Worm (Caenorhabditis elegans) whole organism, early embryonic: ENCODE results near the gene hars-1.

ENCODE experiments used
- B0310.2 ChIP-seq: sonication (generic microtip); optimal IDR thresholded peaks from 2 replicates; lab custom pipeline; 2016; ENCODE audit warnings: mild to moderate bottlenecking, missing genetic modification characterization, missing compliant biosample characterization
- F13C5.2 ChIP-seq: sonication (generic microtip); optimal IDR thresholded peaks from 2 replicates; lab custom pipeline; 2017; ENCODE audit warnings: mild to moderate bottlenecking, missing genetic modification characterization, inconsistent platforms, missing compliant biosample characterization
- aly-1 ChIP-seq: sonication (generic microtip); optimal IDR thresholded peaks from 2 replicates; lab custom pipeline; 2016; ENCODE audit warnings: missing genetic modification characterization, missing compliant biosample characterization
- ama-1 ChIP-seq: fragments of 150-350 bp; optimal IDR thresholded peaks from 2 replicates; lab custom pipeline; 2014
- ceh-13 ChIP-seq: fragments of 200-800 bp; sonication (Bioruptor generic); optimal IDR thresholded peaks from 2 replicates; lab custom pipeline; 2018; ENCODE audit warnings: mild to moderate bottlenecking, missing genetic modification characterization, missing compliant biosample characterization
- ceh-36 ChIP-seq: sonication (generic microtip); optimal IDR thresholded peaks from 2 replicates; lab custom pipeline; 2016; ENCODE audit warnings: missing genetic modification characterization, inconsistent platforms, missing compliant biosample characterization
- ets-7 ChIP-seq: sonication (generic microtip); optimal IDR thresholded peaks from 2 replicates; lab custom pipeline; 2016; ENCODE audit warnings: missing genotype, missing genetic modification characterization, missing compliant biosample characterization
- flt-1 ChIP-seq: fragments of 200-800 bp; sonication (Bioruptor generic); IDR thresholded peaks from 2 replicates; pipeline ENCODE4 v1.3.6; 2022; ENCODE audit warnings: missing genetic modification characterization, missing compliant biosample characterization
- hmbx-1 ChIP-seq: sonication (generic microtip); optimal IDR thresholded peaks from 2 replicates; lab custom pipeline; 2016; ENCODE audit warnings: mild to moderate bottlenecking, missing genetic modification characterization, missing compliant biosample characterization
- hmg-4 ChIP-seq: fragments of 200-800 bp; sonication (Bioruptor generic); optimal IDR thresholded peaks from 2 replicates; lab custom pipeline; 2018; ENCODE audit warnings: mild to moderate bottlenecking, missing genetic modification characterization, missing compliant biosample characterization
- hnd-1 ChIP-seq: sonication (generic microtip); optimal IDR thresholded peaks from 2 replicates; lab custom pipeline; 2016; ENCODE audit warnings: missing genetic modification characterization, missing compliant biosample characterization
- pes-1 ChIP-seq: fragments of 200-800 bp; sonication (Bioruptor generic); IDR thresholded peaks from 2 replicates; pipeline ENCODE4 v1.3.6; 2022; ENCODE audit warnings: missing genetic modification reagents, missing genetic modification characterization, missing compliant biosample characterization
- scrt-1 ChIP-seq: fragments of 200-800 bp; sonication (Bioruptor generic); IDR thresholded peaks from 2 replicates; pipeline ENCODE4 v1.3.6; 2022; ENCODE audit warnings: missing genetic modification characterization, missing compliant biosample characterization
- sea-1 ChIP-seq: fragments of 200-800 bp; sonication (Bioruptor generic); conservative IDR thresholded peaks from 2 replicates; pipeline ENCODE4 v1.3.6; 2022; ENCODE audit warnings: missing genetic modification characterization, missing compliant biosample characterization
- tbx-11 ChIP-seq: fragments of 200-800 bp; sonication (Bioruptor generic); IDR thresholded peaks from 2 replicates; pipeline ENCODE4 v1.3.6; 2022; ENCODE audit warnings: missing genetic modification characterization, missing compliant biosample characterization
- tbx-37 ChIP-seq: fragments of 200-800 bp; sonication (Bioruptor generic); conservative IDR thresholded peaks from 2 replicates; pipeline ENCODE4 v1.3.6; 2022; ENCODE audit warnings: missing genetic modification reagents, missing genetic modification characterization, missing compliant biosample characterization
- tra-4 ChIP-seq: sonication (generic microtip); optimal IDR thresholded peaks from 2 replicates; lab custom pipeline; 2017; ENCODE audit warnings: missing genetic modification characterization, missing compliant biosample characterization

The hars-1 gene

ce11 chrIV:10842705-10843364 lies 15.9 kb upstream of the hars-1 start, which contains the start of gene T11G6.5:
T11G6.5 (minus strand) TSS chrIV:10842755.
- TF ChIP-seq B0310.2 (tag; lab: Kevin White, UChicago) (no peak), scrt-1 (GFP tag; lab: Robert Waterston, UW) (no peak), F13C5.2 (tag; lab: Kevin White, UChicago) (no peak), pes-1 (GFP tag; lab: Robert Waterston, UW) (no peak), ceh-13 (GFP tag; lab: Kevin White, UChicago) (no peak), tra-4 (tag; lab: Kevin White, UChicago) (no peak), flt-1 (GFP tag; lab: Robert Waterston, UW) (no peak), tbx-11 (GFP tag; lab: Robert Waterston, UW) (no peak), aly-1 (tag; lab: Kevin White, UChicago) (no peak), ets-7 (tag; lab: Kevin White, UChicago) (no peak), sea-1 (GFP tag; lab: Robert Waterston, UW) (no peak), ceh-36 (tag; lab: Kevin White, UChicago) (no peak), hmg-4 (GFP tag; lab: Kevin White, UChicago) (no peak), hnd-1 (tag; lab: Kevin White, UChicago) (no peak), hmbx-1 (tag; lab: Kevin White, UChicago) (no peak), ama-1 (lab: Kevin White, UChicago) (no peak), tbx-37 (no peak)

ce11 chrIV:10851136-10851535 lies 7.6 kb upstream of the hars-1 start:
- TF ChIP-seq ets-7 (tag; lab: Kevin White, UChicago) (no peak), aly-1 (tag; lab: Kevin White, UChicago) (no peak), F13C5.2 (tag; lab: Kevin White, UChicago) (no peak)

ce11 chrIV:10851833-10852232 lies 6.9 kb upstream of the hars-1 start, which contains the start of gene T11G6.4:
T11G6.4 (minus strand) TSS chrIV:10851933.
- TF ChIP-seq tbx-37 = no peak
- TF ChIP-seq ama-1 (lab: Kevin White, UChicago) = no peak
- no peak for TF ChIP-seq hmg-4 (GFP tag; lab: Kevin White, UChicago)
- no peak for TF ChIP-seq scrt-1 (GFP tag; lab: Robert Waterston, UW)
- no peak for TF ChIP-seq tbx-11 (GFP tag; lab: Robert Waterston, UW)
- no peak for TF ChIP-seq hmbx-1 (tag; lab: Kevin White, UChicago)
- no peak for TF ChIP-seq pes-1 (GFP tag; lab: Robert Waterston, UW)
- TF ChIP-seq B0310.2 (tag; lab: Kevin White, UChicago) = no peak
- TF ChIP-seq ceh-36 (tag; lab: Kevin White, UChicago) = no peak

DNA sequence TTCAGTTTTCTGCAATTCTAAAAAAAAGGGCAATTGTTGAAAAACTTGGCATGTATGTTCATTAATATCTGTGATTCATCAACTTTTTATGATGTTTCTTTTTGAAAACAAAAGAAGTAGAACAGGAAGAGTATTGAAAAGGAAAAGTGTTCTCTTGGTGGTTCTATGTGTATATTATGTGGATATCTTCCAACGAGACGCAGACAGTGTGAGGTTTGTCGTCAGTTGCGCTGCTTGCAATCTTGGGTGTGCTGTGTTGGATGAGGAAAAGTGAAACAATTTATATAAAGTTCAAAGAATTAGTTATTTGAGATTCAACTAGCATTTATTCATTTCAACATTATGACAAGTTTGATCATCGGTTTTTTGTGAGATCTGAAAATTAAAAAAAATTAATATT lies 6.4 kb upstream of the hars-1 start:
- TF ChIP-seq flt-1 (GFP tag; lab: Robert Waterston, UW) (no peak), hmg-4 (GFP tag; lab: Kevin White, UChicago) (no peak), tbx-11 (GFP tag; lab: Robert Waterston, UW) (no peak), tra-4 (tag; lab: Kevin White, UChicago) (no peak), ceh-36 (tag; lab: Kevin White, UChicago) (no peak), aly-1 (tag; lab: Kevin White, UChicago) (no peak), ets-7 (tag; lab: Kevin White, UChicago) (no peak), hnd-1 (tag; lab: Kevin White, UChicago) (no peak), ceh-13 (GFP tag; lab: Kevin White, UChicago) (no peak), sea-1 (GFP tag; lab: Robert Waterston, UW) (no peak), pes-1 (GFP tag; lab: Robert Waterston, UW) (no peak), ama-1 (lab: Kevin White, UChicago) (no peak), F13C5.2 (tag; lab: Kevin White, UChicago) (no peak)

DNA sequence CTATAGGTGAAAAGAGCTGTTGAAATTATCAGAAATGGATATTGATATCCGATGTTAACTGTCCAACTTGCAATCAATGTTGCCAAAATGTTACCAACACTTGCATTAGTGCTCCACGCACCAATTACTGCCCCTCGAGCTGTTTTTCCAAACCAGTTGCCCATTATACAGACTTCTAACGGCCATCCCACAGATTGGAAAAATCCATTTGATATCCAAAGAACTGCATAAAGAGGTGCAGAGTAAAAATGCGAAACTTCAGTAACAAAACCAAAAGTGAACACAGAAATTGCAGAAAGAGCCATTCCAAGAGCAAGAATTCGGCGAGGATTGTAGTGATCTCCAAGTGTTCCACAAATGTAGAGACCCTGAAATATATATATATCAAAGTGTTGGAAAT lies 4.7 kb upstream of the hars-1 start:
- TF ChIP-seq hnd-1 (tag; lab: Kevin White, UChicago) (no peak), hmbx-1 (tag; lab: Kevin White, UChicago) (no peak), ceh-36 (tag; lab: Kevin White, UChicago) (no peak), tra-4 (tag; lab: Kevin White, UChicago) (no peak), F13C5.2 (tag; lab: Kevin White, UChicago) (no peak), hmg-4 (GFP tag; lab: Kevin White, UChicago) (no peak), aly-1 (tag; lab: Kevin White, UChicago) (no peak)

ce11 chrIV:10855049-10855448 lies 3.7 kb upstream of the hars-1 start, which contains the start of gene T11G6.3:
T11G6.3 (minus strand) TSS chrIV:10855237.
- no peak for TF ChIP-seq scrt-1 (GFP tag; lab: Robert Waterston, UW)
- no peak for TF ChIP-seq B0310.2 (tag; lab: Kevin White, UChicago)
- no peak for TF ChIP-seq aly-1 (tag; lab: Kevin White, UChicago)
- no peak for TF ChIP-seq ceh-13 (GFP tag; lab: Kevin White, UChicago)
- no peak for TF ChIP-seq flt-1 (GFP tag; lab: Robert Waterston, UW)
- no peak for TF ChIP-seq sea-1 (GFP tag; lab: Robert Waterston, UW)
- TF ChIP-seq tbx-11 (GFP tag; lab: Robert Waterston, UW) = no peak
- no peak for TF ChIP-seq ceh-36 (tag; lab: Kevin White, UChicago)

DNA sequence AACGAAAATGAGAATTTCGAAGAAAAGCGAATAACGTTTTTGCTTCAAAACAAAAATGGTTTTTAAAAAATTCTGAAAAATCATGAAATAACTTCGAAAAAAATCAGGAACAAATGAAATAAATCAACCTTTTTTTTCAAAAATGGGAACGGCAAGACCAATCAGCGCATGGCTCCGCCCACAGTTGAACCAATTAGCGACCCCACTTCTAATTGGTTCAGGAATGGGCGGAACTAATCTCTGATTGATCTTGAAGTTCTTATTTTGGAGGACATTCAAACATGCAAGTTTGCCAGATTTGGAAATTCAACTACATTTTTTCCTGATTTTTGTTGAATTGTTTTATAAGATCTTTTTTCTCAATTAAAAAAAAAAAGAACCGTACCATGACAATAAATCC lies 2.8 kb upstream of the hars-1 start:
- TF ChIP-seq tbx-11 (GFP tag; lab: Robert Waterston, UW) = no peak
- no peak for TF ChIP-seq tra-4 (tag; lab: Kevin White, UChicago)
- no peak for TF ChIP-seq flt-1 (GFP tag; lab: Robert Waterston, UW)
- TF ChIP-seq tbx-37 = no peak
- TF ChIP-seq sea-1 (GFP tag; lab: Robert Waterston, UW) = no peak
- no peak for TF ChIP-seq ets-7 (tag; lab: Kevin White, UChicago)
- TF ChIP-seq B0310.2 (tag; lab: Kevin White, UChicago) = no peak
- no peak for TF ChIP-seq F13C5.2 (tag; lab: Kevin White, UChicago)
- no peak for TF ChIP-seq ama-1 (lab: Kevin White, UChicago)
- no peak for TF ChIP-seq hmg-4 (GFP tag; lab: Kevin White, UChicago)
- TF ChIP-seq ceh-36 (tag; lab: Kevin White, UChicago) = no peak
